Worm (Caenorhabditis elegans): ENCODE data around the gene K07C11.7.

DNA sequence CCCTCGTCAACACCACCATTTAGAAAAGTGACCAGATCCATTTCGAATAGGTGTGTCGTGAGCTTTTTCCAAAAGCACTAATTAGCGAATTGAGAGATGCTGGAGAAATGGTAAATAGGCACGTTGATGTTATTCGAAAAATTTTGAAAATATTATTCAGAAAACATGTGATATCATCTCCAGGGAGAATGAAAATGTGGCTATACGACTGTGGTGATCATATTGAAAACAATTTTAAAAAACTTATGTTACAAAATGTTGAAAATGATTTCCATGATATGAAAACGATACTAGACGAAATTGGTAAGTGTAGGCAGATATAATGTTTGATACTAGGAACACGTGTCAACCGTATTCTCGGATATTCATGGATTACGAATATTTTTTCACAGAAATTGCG lies 13.0 kb upstream of the K07C11.7 start, which contains the start of gene K07C11.10:
- TF ChIP-seq dve-1 (tag; optimal IDR thresholded peaks at IDR 0.05) (no peak), fkh-10 (GFP tag; optimal IDR thresholded peaks at IDR 0.05) (no peak), nhr-11 (tag; optimal IDR thresholded peaks at IDR 0.05) (no peak), madf-2 (tag; optimal IDR thresholded peaks at IDR 0.05) (no peak), lin-11 (tag; optimal IDR thresholded peaks at IDR 0.05) (no peak), unc-42 (tag; optimal IDR thresholded peaks at IDR 0.05) (no peak)
